Worm (Caenorhabditis elegans): ENCODE results near the gene F16H6.7.

- TF ChIP-seq rnt-1 (tag; optimal IDR thresholded peaks at IDR 0.05) (no peak), nhr-28 (tag; optimal IDR thresholded peaks at IDR 0.05) (no peak), sptf-1 (tag; optimal IDR thresholded peaks at IDR 0.05) (no peak), snu-23 (GFP tag; optimal IDR thresholded peaks at IDR 0.05) (no peak), nhr-19 (GFP tag; conservative IDR thresholded peaks at IDR 0.05) (no peak), mdl-1 (tag; optimal IDR thresholded peaks at IDR 0.05) (no peak), jun-1 (tag; optimal IDR thresholded peaks at IDR 0.05) (no peak), sup-37 (GFP tag; optimal IDR thresholded peaks at IDR 0.05) (no peak), egl-13 (tag; optimal IDR thresholded peaks at IDR 0.05) (no peak), fkh-10 (GFP tag; optimal IDR thresholded peaks at IDR 0.05) (no peak)
These were observed 37.4 kb downstream of the F16H6.7 start, which contains the start of gene C14A6.8 for ce11 chrV:18171568-18171967.

Measured in whole organism, L1 larva.